Fruit fly (Drosophila melanogaster) Kc167 (cell line): Measurements from ENCODE around the gene CG5418.

Experiments
- Myc ChIP-seq: fragments of >200 bp; optimal IDR thresholded peaks from 2 replicates; lab custom pipeline; 2017; ENCODE audit warnings: missing external identifiers
- Sin3A ChIP-seq: fragments of >200 bp; optimal IDR thresholded peaks from 2 replicates; lab custom pipeline; 2018; ENCODE audit warnings: missing external identifiers
- h ChIP-seq: fragments of >200 bp; optimal IDR thresholded peaks from 3 replicates; lab custom pipeline; 2018; ENCODE audit warnings: missing external identifiers
- insv ChIP-seq: fragments of >200 bp; optimal IDR thresholded peaks from 3 replicates; lab custom pipeline; 2018; ENCODE audit warnings: missing external identifiers
- psq ChIP-seq: fragments of >200 bp; optimal IDR thresholded peaks from 2 replicates; lab custom pipeline; 2017; ENCODE audit warnings: missing external identifiers
- ttk ChIP-seq: sonication (Bioruptor generic); optimal IDR thresholded peaks from 2 replicates; lab custom pipeline; 2017; ENCODE audit warnings: missing external identifiers

The CG5418 gene

DNA sequence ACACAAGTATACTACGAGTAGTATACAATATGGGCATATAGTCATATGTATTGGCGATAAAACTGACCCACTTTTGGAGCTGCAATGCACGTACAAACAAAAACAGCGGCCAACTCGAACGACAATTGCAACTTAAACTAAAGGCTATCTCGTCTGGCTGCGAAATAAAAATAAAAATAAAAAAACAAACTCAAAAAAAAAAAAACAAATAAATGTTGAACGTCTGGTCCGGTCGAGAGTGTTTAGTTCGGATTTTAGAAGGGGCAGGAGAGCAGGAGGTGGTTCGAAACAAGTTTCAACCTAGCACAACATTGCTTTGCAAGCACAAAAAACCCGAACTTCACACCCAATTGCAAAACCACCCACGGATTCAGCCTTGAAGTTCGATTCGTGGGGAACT lies 18.9 kb upstream of the CG5418 start:
- TF ChIP-seq insv (lab: Kevin White, UChicago) (no peak), Myc (lab: Kevin White, UChicago) (no peak), h (lab: Kevin White, UChicago) (no peak), ttk (lab: Kevin White, UChicago) (no peak), psq (lab: Kevin White, UChicago) (no peak), Sin3A (lab: Kevin White, UChicago) (no peak)

DNA sequence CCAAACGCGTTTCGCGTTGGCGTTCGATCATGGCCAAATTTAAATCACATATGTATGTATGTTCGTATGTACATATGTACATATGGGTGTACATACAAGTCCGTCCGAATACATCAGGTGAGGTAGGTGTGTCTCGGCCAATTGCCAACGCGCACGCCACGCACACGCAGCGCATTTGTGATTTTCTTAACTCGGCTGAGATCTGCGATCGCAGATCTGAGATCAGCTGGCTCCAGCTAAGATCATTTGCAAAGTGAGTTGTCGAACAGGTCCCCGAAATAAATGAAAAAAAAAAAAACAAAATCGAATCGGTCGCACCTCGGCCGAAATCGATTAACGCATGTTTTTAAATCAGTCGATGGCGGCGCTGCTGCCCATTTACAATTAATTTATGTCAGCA lies 16.2 kb upstream of the CG5418 start:
- TF ChIP-seq insv (lab: Kevin White, UChicago) (no peak), Myc (lab: Kevin White, UChicago) (no peak), Sin3A (lab: Kevin White, UChicago) (no peak), h (lab: Kevin White, UChicago) (no peak), ttk (lab: Kevin White, UChicago) (no peak), psq (lab: Kevin White, UChicago) (no peak)

DNA sequence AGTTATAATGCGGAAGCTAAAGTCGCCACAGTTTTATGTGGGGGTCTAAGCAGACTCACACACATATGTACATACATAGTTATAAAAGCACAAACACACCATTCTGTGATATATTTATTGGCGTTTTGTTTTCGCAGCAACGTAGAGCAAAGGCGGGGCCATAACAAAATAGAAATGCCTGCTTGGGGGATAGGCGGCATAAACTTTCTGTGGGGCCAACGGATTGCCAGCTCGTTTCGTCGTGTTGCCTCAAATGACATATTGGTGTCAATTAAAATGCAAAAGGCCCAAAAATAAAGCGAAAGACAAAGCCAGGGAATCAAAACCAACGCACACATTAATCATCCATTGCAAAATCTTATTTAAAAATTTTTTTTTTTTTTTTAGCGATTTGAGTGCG lies 15.8 kb upstream of the CG5418 start:
- TF ChIP-seq h (lab: Kevin White, UChicago) = no peak
- TF ChIP-seq Sin3A (lab: Kevin White, UChicago) = no peak
- TF ChIP-seq ttk (lab: Kevin White, UChicago) = no peak
- TF ChIP-seq Myc (lab: Kevin White, UChicago) = no peak
- no peak for TF ChIP-seq insv (lab: Kevin White, UChicago)
- TF ChIP-seq psq (lab: Kevin White, UChicago) = no peak

DNA sequence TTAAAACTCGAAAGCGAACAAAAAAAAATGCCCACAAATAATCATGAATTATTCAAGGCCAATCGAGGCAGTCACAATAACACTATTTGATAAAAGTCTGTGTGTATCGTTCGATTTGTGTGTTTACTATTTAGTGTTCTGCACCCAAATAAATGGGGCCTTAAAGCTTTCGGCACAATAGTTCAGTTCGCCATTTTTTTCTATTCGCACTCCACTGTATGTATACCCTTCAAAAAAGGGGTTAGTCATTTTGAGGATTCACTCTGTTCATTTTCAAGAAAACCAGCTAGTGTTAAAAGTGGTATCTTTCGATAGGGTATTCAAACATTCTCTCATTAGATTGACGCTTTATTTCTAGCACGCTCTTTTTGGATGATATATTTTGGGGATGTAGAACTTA lies 14.6 kb upstream of the CG5418 start:
- TF ChIP-seq Myc (lab: Kevin White, UChicago) = no peak
- no peak for TF ChIP-seq Sin3A (lab: Kevin White, UChicago)
- no peak for TF ChIP-seq psq (lab: Kevin White, UChicago)
- TF ChIP-seq h (lab: Kevin White, UChicago) = no peak

DNA sequence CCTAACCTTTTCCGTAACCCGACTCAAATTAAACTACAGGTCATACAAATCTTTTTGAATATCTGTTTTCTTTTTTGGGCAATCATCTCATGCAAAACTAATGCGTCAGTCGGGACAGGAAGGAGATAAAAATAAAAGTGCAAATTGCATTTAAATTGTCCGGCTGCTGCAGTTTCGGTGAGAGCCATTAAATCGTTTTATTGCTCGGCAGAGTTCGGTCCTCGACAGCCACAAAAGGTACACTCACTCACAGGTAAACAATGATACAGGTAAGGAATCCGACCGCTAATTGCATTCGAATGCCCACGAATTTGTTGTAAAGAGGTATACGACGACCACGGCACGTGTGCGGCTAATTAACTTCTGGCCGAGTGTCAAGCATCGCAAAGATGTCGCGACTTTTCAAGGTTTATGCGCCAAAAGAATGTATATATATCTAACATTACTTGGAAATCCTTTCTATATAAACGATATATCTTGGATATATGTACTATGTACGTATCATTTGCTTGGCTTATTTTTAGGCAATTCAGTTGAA lies 13.5 kb upstream of the CG5418 start:
- no peak for TF ChIP-seq Sin3A (lab: Kevin White, UChicago)
- TF ChIP-seq insv (lab: Kevin White, UChicago) = no peak
- no peak for TF ChIP-seq ttk (lab: Kevin White, UChicago)
- TF ChIP-seq Myc (lab: Kevin White, UChicago) = no peak
- no peak for TF ChIP-seq psq (lab: Kevin White, UChicago)
- no peak for TF ChIP-seq h (lab: Kevin White, UChicago)

DNA sequence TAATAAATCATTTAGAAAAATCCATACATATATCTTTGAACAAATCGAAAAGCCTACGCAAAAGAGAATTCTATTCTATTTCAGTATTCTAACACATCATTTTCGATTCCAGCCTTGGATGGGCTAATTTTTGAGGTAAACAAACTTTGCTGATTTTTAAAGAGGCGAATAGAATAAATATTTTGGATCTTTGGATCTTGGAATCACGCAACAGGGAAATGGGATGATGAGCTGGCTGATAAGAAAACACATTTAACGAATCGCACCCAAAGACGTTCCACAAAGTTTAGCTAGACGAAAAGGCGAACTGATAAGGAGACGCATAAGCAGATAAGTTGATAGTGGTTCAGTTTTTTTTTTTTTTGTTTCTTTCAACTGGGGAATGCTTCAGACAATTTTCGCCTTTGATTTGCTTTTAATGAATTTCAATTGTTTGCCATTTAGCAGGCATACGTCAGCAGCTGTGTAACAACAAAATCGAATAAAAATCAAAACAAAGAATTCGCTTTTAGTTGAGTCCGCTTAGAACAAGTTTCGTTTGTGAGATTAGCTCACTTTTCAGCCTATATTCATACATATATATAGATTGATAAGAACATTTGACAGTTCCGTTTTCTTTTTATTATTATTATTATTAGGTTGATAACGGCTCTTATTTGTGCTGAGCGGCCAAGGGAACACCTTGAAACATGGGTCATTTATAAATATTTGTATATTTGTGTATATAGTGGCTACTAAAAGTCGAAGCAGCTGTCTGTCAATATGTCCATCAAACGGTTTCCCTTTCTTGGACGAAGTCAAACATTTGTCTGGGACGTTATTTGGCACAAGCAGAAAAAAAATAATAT lies 12.3 kb upstream of the CG5418 start:
- TF ChIP-seq insv (lab: Kevin White, UChicago) = no peak
- TF ChIP-seq Myc (lab: Kevin White, UChicago) = no peak
- no peak for TF ChIP-seq ttk (lab: Kevin White, UChicago)
- TF ChIP-seq psq (lab: Kevin White, UChicago) = no peak
- no peak for TF ChIP-seq h (lab: Kevin White, UChicago)
- TF ChIP-seq Sin3A (lab: Kevin White, UChicago) = no peak

DNA sequence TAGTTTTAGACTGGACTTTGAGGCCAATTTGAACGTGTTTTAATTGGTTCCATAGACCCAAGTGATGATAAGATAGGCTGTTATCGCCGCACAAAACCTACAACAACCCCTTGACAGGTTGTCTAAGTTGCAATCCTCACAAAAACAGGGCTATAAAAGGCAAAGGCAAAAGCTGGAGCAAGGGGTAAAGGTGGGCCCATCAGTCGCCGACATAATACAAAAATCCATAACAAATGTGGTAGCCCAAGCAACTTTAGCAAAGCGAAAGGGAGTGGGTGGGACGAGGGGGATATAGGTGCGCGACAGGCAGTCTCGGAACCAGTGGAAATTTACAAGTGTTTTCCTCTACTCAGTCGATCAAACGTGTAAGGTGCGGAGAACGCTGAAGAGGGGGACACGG lies 11.0 kb upstream of the CG5418 start:
- TF ChIP-seq Sin3A (lab: Kevin White, UChicago) (no peak), psq (lab: Kevin White, UChicago) (no peak), ttk (lab: Kevin White, UChicago) (no peak), Myc (lab: Kevin White, UChicago) (no peak), h (lab: Kevin White, UChicago) (no peak), insv (lab: Kevin White, UChicago) (no peak)

DNA sequence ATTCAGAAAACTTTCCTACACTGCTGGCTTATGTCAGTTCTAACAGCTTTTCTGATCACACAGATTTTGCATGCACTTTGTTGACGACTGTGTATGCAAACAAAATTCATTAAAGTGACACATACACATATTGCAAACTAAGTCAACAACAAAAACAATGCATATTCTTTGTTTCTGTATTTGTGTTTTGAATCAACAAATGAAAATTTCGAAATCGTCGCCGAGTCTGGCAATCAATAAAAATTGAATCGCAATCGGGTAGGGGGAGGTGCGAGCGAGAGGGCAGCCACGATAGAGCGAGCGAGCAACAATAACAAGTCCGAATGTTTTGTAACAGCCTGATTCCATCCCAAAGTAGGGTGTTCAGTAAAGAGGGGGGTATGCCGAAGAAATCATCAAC lies 10.0 kb upstream of the CG5418 start:
- TF ChIP-seq psq (lab: Kevin White, UChicago) (no peak), Myc (lab: Kevin White, UChicago) (no peak)

DNA sequence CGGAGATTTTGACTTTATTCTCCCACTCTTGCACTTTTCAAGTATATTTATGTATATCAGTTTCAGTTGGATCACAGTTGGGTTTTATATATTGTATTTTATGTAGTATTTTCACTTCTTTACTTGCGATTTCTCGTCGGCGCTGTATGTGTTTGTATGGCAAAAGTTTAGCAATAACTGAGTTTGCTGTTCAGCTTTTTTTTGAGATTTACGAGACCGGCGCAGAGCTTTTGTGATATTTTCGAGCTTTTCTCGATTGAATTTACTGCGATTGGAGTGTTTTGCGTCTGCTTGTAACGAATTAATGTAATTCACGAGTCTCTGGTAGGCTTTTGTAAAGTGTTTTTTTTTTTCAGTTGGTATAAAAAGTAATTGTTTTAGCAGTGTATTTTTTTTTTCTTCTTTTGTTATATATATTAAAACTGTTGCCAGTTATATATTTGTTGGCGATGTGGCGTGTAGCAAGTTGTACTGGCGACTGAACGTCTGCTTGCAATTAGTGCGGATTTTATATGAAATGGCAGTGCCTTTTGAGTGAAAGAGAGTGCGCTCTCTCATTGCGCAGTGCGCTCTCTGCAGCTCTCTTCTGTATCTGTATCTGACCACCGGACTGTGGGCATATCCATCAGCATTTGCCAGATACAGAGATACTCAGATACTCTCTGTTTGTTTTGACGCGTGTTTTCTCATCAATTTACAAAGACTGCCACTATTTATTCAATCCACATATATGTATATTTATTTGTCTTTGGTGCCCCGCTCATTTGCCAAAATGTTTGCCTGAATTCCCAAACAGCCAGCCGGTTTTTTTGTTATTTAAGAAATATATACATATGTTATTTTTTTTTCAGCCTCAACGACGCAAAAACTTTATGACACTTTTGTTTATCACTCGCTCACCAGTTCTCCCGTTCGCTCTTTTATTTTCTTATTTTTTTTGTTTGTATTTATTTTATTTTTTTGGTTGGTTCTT lies 8.0 kb upstream of the CG5418 start:
- no peak for TF ChIP-seq Sin3A (lab: Kevin White, UChicago)
- TF ChIP-seq Myc (lab: Kevin White, UChicago) = no peak
- no peak for TF ChIP-seq ttk (lab: Kevin White, UChicago)
- no peak for TF ChIP-seq psq (lab: Kevin White, UChicago)
- no peak for TF ChIP-seq insv (lab: Kevin White, UChicago)
- TF ChIP-seq h (lab: Kevin White, UChicago) = no peak

DNA sequence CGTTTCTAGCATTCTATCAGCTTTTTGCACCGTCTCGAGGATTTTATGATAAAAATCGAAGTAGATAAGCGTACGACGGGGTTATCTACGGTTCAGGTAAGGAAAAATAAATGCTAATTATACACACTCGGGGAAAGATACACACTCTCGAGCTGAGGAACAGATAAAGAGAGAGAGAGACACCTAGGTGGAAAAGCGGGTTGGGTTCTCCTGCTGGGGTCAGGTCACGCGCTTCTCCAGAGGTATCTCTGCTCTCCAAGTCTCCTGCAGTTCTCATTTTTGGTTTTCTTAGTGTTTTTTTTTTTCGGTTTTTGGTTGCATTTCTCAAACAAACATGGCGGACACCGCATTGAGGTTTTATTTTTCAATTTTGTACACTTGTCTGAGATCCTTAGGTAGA lies 6.8 kb upstream of the CG5418 start:
- TF ChIP-seq Sin3A (lab: Kevin White, UChicago) (no peak), h (lab: Kevin White, UChicago) (no peak), insv (lab: Kevin White, UChicago) (no peak), psq (lab: Kevin White, UChicago) (no peak), ttk (lab: Kevin White, UChicago) (peak; percentile 12), Myc (lab: Kevin White, UChicago) (no peak)

DNA sequence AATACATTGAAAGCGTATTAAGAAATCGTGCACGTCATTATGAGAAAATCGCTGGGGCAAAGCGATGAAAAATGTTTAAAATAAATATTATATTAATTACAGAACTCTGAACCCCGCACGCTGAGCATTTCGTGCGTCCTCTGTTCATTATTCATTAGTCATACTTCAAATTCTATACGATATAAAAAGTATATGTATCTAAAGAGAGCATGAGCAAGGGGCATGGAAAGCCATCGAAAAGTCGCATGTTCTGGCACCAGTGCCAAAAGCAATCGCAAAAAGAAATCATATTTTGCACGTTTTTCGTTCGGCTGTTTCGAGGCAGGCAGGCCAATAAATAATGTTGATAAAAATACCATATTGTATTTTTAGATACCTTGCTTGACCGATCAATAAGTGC lies 6.1 kb upstream of the CG5418 start:
- TF ChIP-seq h (lab: Kevin White, UChicago) (no peak), Sin3A (lab: Kevin White, UChicago) (no peak), psq (lab: Kevin White, UChicago) (no peak), Myc (lab: Kevin White, UChicago) (no peak), insv (lab: Kevin White, UChicago) (no peak), ttk (lab: Kevin White, UChicago) (no peak)
